Worm (Caenorhabditis elegans): Measurements from ENCODE around the gene agt-2.

DNA sequence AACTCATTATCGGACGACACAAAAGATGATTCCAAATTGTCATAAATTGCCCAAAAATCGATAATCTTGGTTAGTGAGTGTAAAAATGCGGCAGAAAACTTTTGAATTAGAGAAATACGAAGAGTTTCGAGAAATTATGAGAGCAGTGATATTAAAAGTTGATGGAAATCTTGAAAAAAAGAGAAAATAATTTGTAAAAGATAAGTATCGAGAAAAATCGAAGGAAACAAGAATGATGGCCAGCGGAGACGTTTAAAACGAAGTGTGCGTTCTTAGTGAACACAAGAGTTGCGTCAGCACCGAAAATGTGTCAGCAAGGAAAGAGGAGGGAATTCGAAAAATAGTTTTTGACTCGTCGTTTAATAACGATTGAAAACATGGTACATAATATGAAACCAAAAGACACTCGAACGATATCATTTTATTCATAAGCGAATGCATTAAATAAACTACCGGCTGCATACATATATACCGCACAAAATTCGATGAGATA, 16.2 kb upstream of the agt-2 start, which contains the start of gene ndx-6:
- TF ChIP-seq ztf-4 (tag; optimal IDR thresholded peaks at IDR 0.05): peak; percentile 76
- peak; percentile 78 for TF ChIP-seq snpc-4 (tag; optimal IDR thresholded peaks at IDR 0.05)
- no peak for TF ChIP-seq unc-62 (GFP tag; optimal IDR thresholded peaks at IDR 0.05)
- TF ChIP-seq ama-1 (optimal IDR thresholded peaks at IDR 0.05): peak; percentile 75
- TF ChIP-seq fkh-10 (GFP tag; optimal IDR thresholded peaks at IDR 0.05): peak; percentile 46
- TF ChIP-seq blmp-1 (tag; optimal IDR thresholded peaks at IDR 0.05): peak; percentile 81
- no peak for TF ChIP-seq tlp-1 (tag; optimal IDR thresholded peaks at IDR 0.05)
- TF ChIP-seq C34B4.2 (tag; optimal IDR thresholded peaks at IDR 0.05): no peak
- peak; percentile 62 for TF ChIP-seq lir-3 (tag; optimal IDR thresholded peaks at IDR 0.05; ENCODE audit: poor library complexity)
- TF ChIP-seq nhr-12 (tag; optimal IDR thresholded peaks at IDR 0.05): no peak
- no peak for TF ChIP-seq nhr-28 (tag; optimal IDR thresholded peaks at IDR 0.05)
- peak; percentile 99 for TF ChIP-seq dpl-1 (GFP tag; optimal IDR thresholded peaks at IDR 0.05)
